Fruit fly (Drosophila melanogaster): ENCODE measurements around the gene CG17712.

DNA sequence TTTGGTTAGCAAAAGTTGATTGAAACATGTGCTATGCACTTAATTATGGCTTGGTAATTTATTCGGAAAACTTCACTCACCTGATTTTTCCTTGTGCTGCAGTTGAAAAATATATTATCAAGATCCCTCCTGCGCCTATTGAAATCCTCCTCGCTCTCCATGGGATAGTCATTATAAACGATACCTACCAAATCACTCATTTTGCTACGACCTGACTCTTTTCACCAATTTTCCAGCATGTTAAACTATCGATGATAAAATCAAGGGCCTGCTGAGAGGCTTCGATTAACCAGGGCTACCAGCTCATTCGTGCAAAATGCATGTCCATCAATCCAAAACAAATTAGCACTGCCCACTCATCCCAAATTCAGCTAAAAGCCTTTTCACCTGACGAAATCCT lies 6.9 kb upstream of the CG17712 start, which contains the start of gene CG17650:
- TF ChIP-seq jigr1 (GFP tag; IDR thresholded peaks at IDR 0.05), result no peak
- no peak for TF ChIP-seq Oaz (GFP tag; IDR thresholded peaks at IDR 0.05)
- no peak for TF ChIP-seq Dek (tag; optimal IDR thresholded peaks at IDR 0.05)
- TF ChIP-seq Poxn (GFP tag; IDR thresholded peaks at IDR 0.05), result no peak
- TF ChIP-seq CG7963 (GFP tag; IDR thresholded peaks at IDR 0.05; ENCODE audit: partially characterized antibody), result no peak
- TF ChIP-seq HLH3B (GFP tag; IDR thresholded peaks at IDR 0.05), result no peak
- TF ChIP-seq CG31388 (GFP tag; optimal IDR thresholded peaks at IDR 0.05), result no peak
- no peak for TF ChIP-seq Bdp1 (GFP tag; optimal IDR thresholded peaks at IDR 0.05)
- TF ChIP-seq CG12104 (GFP tag; optimal IDR thresholded peaks at IDR 0.05), result no peak
- TF ChIP-seq CG8944 (GFP tag; optimal IDR thresholded peaks at IDR 0.05), result no peak
- no peak for TF ChIP-seq CG7928 (GFP tag; optimal IDR thresholded peaks at IDR 0.05)
- TF ChIP-seq CG1529 (GFP tag; optimal IDR thresholded peaks at IDR 0.05), result no peak
- TF ChIP-seq CG12744 (GFP tag; optimal IDR thresholded peaks at IDR 0.05), result no peak
